Worm (Caenorhabditis elegans) whole organism, L3 larva: Measurements from ENCODE around the gene F45E10.2.

ENCODE experiments used
- R02D3.7 ChIP-seq: fragments of 150-350 bp; optimal IDR thresholded peaks from 2 replicates; lab custom pipeline; 2014; ENCODE audit warnings: missing biosample characterization, missing genetic modification characterization
- aly-2 ChIP-seq: fragments of 150-350 bp; optimal IDR thresholded peaks from 2 replicates; lab custom pipeline; 2014; ENCODE audit warnings: missing biosample characterization, missing genetic modification characterization
- ceh-16 ChIP-seq: sonication (generic microtip); optimal IDR thresholded peaks from 2 replicates; lab custom pipeline; 2017; ENCODE audit warnings: missing biosample characterization, missing genetic modification characterization
- ceh-28 ChIP-seq: fragments of 150-350 bp; optimal IDR thresholded peaks from 2 replicates; lab custom pipeline; 2014; ENCODE audit warnings: missing biosample characterization, missing genetic modification reagents, missing genetic modification characterization
- ceh-82 ChIP-seq: fragments of 150-350 bp; optimal IDR thresholded peaks from 2 replicates; lab custom pipeline; 2014; ENCODE audit warnings: missing biosample characterization, missing genetic modification characterization
- daf-12 ChIP-seq: fragments of 150-350 bp; optimal IDR thresholded peaks from 2 replicates; lab custom pipeline; 2014; ENCODE audit warnings: missing biosample characterization, missing genetic modification reagents, missing genetic modification characterization
- egl-27 ChIP-seq: sonication (generic microtip); optimal IDR thresholded peaks from 4 replicates; lab custom pipeline; 2017; ENCODE audit warnings: missing biosample characterization, missing genetic modification reagents, missing genetic modification characterization
- egl-5 ChIP-seq: fragments of 150-350 bp; optimal IDR thresholded peaks from 2 replicates; lab custom pipeline; 2017; ENCODE audit warnings: missing biosample characterization, missing genetic modification reagents, missing genetic modification characterization, inconsistent platforms
- elt-2 ChIP-seq: sonication (generic microtip); optimal IDR thresholded peaks from 2 replicates; lab custom pipeline; 2016; ENCODE audit warnings: missing genetic modification reagents, mild to moderate bottlenecking, missing genetic modification characterization, missing compliant biosample characterization
- elt-3 ChIP-seq, 3 experiments: fragments of 150-350 bp in 1 of 3; sonication (generic microtip) in 2 of 3; optimal IDR thresholded peaks; 2 replicates in 2 of 3; 4 replicates in 1 of 3; lab custom pipeline; 2014 to 2017; ENCODE audit warnings: missing biosample characterization in 3 of 3, missing genetic modification characterization in 3 of 3
- eor-1 ChIP-seq, 2 experiments: fragments of 150-350 bp; optimal IDR thresholded peaks; 2 replicates each; lab custom pipeline; 2014 to 2018; ENCODE audit warnings: missing biosample characterization in 2 of 2, missing genetic modification characterization in 2 of 2
- fkh-10 ChIP-seq: sonication (generic microtip); optimal IDR thresholded peaks from 2 replicates; lab custom pipeline; 2017; ENCODE audit warnings: missing biosample characterization, missing genetic modification reagents, missing genetic modification characterization
- fkh-2 ChIP-seq: fragments of 150-350 bp; optimal IDR thresholded peaks from 2 replicates; lab custom pipeline; 2014; ENCODE audit warnings: missing biosample characterization, missing genetic modification reagents, missing genetic modification characterization
- fos-1 ChIP-seq: fragments of 150-350 bp; optimal IDR thresholded peaks from 2 replicates; lab custom pipeline; 2014; ENCODE audit warnings: missing biosample characterization, missing genetic modification characterization
- hmg-11 ChIP-seq: sonication (generic microtip); optimal IDR thresholded peaks from 2 replicates; lab custom pipeline; 2016; ENCODE audit warnings: missing genetic modification characterization, missing compliant biosample characterization
- jun-1 ChIP-seq: fragments of 150-350 bp; optimal IDR thresholded peaks from 2 replicates; lab custom pipeline; 2014; ENCODE audit warnings: missing biosample characterization, missing genetic modification reagents, missing genetic modification characterization
- lin-15B ChIP-seq: fragments of 150-350 bp; optimal IDR thresholded peaks from 2 replicates; lab custom pipeline; 2014; ENCODE audit warnings: missing biosample characterization, missing genetic modification characterization
- lin-39 ChIP-seq: fragments of 150-350 bp; optimal IDR thresholded peaks from 2 replicates; lab custom pipeline; 2018; ENCODE audit warnings: missing biosample characterization, missing genetic modification reagents, missing genetic modification characterization
- lsy-12 ChIP-seq: sonication (generic microtip); optimal IDR thresholded peaks from 2 replicates; lab custom pipeline; 2016; ENCODE audit warnings: mild to moderate bottlenecking, missing genetic modification characterization, missing compliant biosample characterization
- mdl-1 ChIP-seq: fragments of 150-350 bp; optimal IDR thresholded peaks from 2 replicates; lab custom pipeline; 2014; ENCODE audit warnings: missing biosample characterization, missing genetic modification characterization
- mml-1 ChIP-seq: fragments of 150-350 bp; sonication (generic microtip); optimal IDR thresholded peaks from 3 replicates; lab custom pipeline; 2014; ENCODE audit warnings: missing biosample characterization, missing genetic modification characterization
- nfya-1 ChIP-seq: sonication (generic microtip); optimal IDR thresholded peaks from 2 replicates; lab custom pipeline; 2017; ENCODE audit warnings: missing genetic modification characterization, mild to moderate bottlenecking, missing compliant biosample characterization, antibody characterized with exemption, moderate library complexity; ENCODE audit not compliant: insufficient read depth
- nhr-12 ChIP-seq: fragments of 150-350 bp; optimal IDR thresholded peaks from 2 replicates; lab custom pipeline; 2014; ENCODE audit warnings: missing biosample characterization, missing genetic modification characterization
- nhr-23 ChIP-seq: fragments of 150-350 bp; optimal IDR thresholded peaks from 2 replicates; lab custom pipeline; 2014; ENCODE audit warnings: missing biosample characterization, missing genetic modification reagents, missing genetic modification characterization
- nhr-237 ChIP-seq: fragments of 150-350 bp; optimal IDR thresholded peaks from 2 replicates; lab custom pipeline; 2014; ENCODE audit warnings: missing biosample characterization, missing genetic modification characterization
- nhr-25 ChIP-seq: sonication (generic microtip); optimal IDR thresholded peaks from 2 replicates; lab custom pipeline; 2017; ENCODE audit warnings: missing biosample characterization, missing genetic modification characterization
- nhr-28 ChIP-seq: fragments of 150-350 bp; optimal IDR thresholded peaks from 2 replicates; lab custom pipeline; 2014; ENCODE audit warnings: missing biosample characterization, missing genetic modification characterization
- nhr-67 ChIP-seq: fragments of 150-350 bp; optimal IDR thresholded peaks from 2 replicates; lab custom pipeline; 2014; ENCODE audit warnings: missing biosample characterization, missing genetic modification characterization
- pha-4 ChIP-seq: fragments of 150-350 bp; optimal IDR thresholded peaks from 2 replicates; lab custom pipeline; 2014; ENCODE audit warnings: missing biosample characterization, missing genetic modification reagents, missing genetic modification characterization
- pqm-1 ChIP-seq: fragments of 150-350 bp; optimal IDR thresholded peaks from 2 replicates; lab custom pipeline; 2017; ENCODE audit warnings: missing biosample characterization, missing genetic modification characterization, inconsistent platforms
- snpc-4 ChIP-seq: fragments of 150-350 bp; optimal IDR thresholded peaks from 2 replicates; lab custom pipeline; 2014; ENCODE audit warnings: missing biosample characterization, missing genetic modification characterization
- tbx-2 ChIP-seq: sonication (generic microtip); optimal IDR thresholded peaks from 2 replicates; lab custom pipeline; 2016; ENCODE audit warnings: mild to moderate bottlenecking, missing genetic modification characterization, missing compliant biosample characterization
- unc-39 ChIP-seq: sonication (generic microtip); optimal IDR thresholded peaks from 4 replicates; lab custom pipeline; 2017; ENCODE audit warnings: missing biosample characterization, missing genetic modification characterization
- unc-62 ChIP-seq: fragments of 150-350 bp; sonication (generic microtip); optimal IDR thresholded peaks from 4 replicates; lab custom pipeline; 2014; ENCODE audit warnings: missing biosample characterization, missing genetic modification reagents, missing genetic modification characterization
- zag-1 ChIP-seq: fragments of 150-350 bp; optimal IDR thresholded peaks from 2 replicates; lab custom pipeline; 2014; ENCODE audit warnings: missing biosample characterization, missing genetic modification characterization
- ztf-11 ChIP-seq: fragments of 150-350 bp; optimal IDR thresholded peaks from 2 replicates; lab custom pipeline; 2014; ENCODE audit warnings: missing biosample characterization, missing genetic modification characterization
- ztf-4 ChIP-seq: fragments of 150-350 bp; optimal IDR thresholded peaks from 2 replicates; lab custom pipeline; 2014; ENCODE audit warnings: missing biosample characterization, missing genetic modification characterization

The F45E10.2 gene

DNA sequence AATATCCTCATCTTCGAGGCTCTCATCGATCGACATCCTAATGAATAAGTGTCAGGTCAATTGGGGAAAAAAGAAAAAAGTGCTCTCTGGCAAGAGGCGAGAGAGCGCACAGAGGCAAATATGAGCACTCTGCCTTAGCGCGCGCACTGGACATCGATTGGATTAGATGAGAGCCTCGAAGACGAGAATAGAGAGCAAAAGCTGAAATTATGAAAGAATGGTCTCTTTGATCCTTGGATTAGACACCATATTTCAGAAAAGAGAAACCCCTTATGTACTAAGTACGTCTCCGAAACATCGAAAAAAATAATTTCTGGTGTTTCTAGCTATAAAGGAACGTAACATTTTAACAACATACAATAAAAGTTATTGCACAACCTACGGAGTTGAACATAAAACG lies at the start of gene F45E10.2:
Gene F45E10.2 (minus strand): TSS at position 101 of the 400 bp plus-strand sequence.
- TF ChIP-seq jun-1 (no peak), unc-39 (tag; lab: Kevin White, UChicago) (no peak), fkh-10 (GFP tag; lab: Kevin White, UChicago) (no peak), ztf-11 (tag; lab: Kevin White, UChicago) (no peak), elt-2 (no peak), eor-1 (tag; optimal IDR thresholded peaks at IDR 0.05; lab: Kevin White, UChicago) (no peak), R02D3.7 (no peak), nhr-25 (tag; lab: Kevin White, UChicago) (no peak), nhr-12 (no peak), ceh-16 (tag; lab: Kevin White, UChicago) (no peak), mml-1 (tag; lab: Kevin White, UChicago) (no peak), nhr-237 (tag; lab: Kevin White, UChicago) (no peak), tbx-2 (tag; lab: Kevin White, UChicago) (no peak)

DNA sequence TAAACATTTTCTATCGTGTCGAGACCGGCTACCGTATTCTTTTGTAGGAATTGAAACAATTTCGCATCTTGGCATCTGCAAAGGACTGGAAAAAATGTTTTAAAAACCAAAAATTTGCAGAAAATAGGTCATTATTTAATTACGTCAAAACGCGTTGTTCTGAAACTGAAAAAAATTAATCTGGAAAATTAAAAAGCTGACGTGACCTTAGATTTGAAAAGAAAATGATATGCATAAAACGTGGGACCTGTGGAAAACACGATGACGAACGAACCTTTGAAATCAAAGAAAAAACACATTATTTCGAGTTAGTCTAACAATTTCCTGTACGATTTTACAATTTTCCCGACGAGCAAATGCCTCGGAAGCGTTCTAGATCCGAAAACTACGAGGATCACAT lies 49.0 kb upstream of the F45E10.2 start, which contains the start of gene C09H10.9:
Gene C09H10.9 (plus strand): TSS at position 301 of the 400 bp plus-strand sequence.
- TF ChIP-seq lin-39 (no peak), zag-1 (tag; lab: Kevin White, UChicago) (no peak), unc-62 (no peak), mml-1 (tag; lab: Kevin White, UChicago) (no peak), fos-1 (tag; lab: Kevin White, UChicago) (no peak), egl-27 (tag; lab: Kevin White, UChicago) (no peak), ztf-4 (tag; lab: Kevin White, UChicago) (no peak), nhr-237 (tag; lab: Kevin White, UChicago) (no peak), mdl-1 (tag; lab: Kevin White, UChicago) (no peak), elt-3 (tag; optimal IDR thresholded peaks at IDR 0.05; lab: Kevin White, UChicago) (no peak)

DNA sequence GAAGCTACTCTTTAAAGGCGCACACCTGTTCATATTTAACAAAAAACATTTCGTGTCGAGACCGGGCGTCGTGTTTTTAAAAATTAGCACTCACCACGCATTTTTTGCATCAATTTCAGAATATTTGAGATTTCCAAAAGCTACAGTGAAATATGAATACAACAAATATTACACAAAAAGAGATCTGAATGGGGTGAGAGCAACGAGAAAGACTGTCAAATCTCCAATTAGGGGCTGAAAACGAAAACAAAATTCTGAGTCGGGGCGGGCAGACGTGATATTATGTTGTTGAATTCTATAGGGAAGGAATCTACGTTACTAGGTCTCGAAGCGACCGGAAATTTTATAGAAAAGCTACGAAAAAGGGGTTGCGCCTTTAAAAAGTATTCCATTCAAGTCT lies 48.5 kb upstream of the F45E10.2 start, which contains the start of gene C09H10.5:
Gene C09H10.5 (minus strand): TSS at position 101 of the 400 bp plus-strand sequence.
- no peak for TF ChIP-seq fkh-2 (tag; lab: Kevin White, UChicago)
- no peak for TF ChIP-seq fos-1 (tag; lab: Kevin White, UChicago)
- TF ChIP-seq egl-27 (tag; lab: Kevin White, UChicago) = no peak
- TF ChIP-seq unc-62 = no peak
- no peak for TF ChIP-seq snpc-4 (tag; lab: Kevin White, UChicago)
- no peak for TF ChIP-seq ceh-82 (tag; lab: Kevin White, UChicago)
- no peak for TF ChIP-seq eor-1 (tag; optimal IDR thresholded peaks at IDR 0.05; lab: Kevin White, UChicago)
- TF ChIP-seq aly-2 (tag; lab: Kevin White, UChicago) = no peak
- TF ChIP-seq fkh-10 (GFP tag; lab: Kevin White, UChicago) = no peak
- TF ChIP-seq nhr-67 = no peak
- no peak for TF ChIP-seq daf-12 (tag; lab: Kevin White, UChicago)
- TF ChIP-seq, all 47 proteins: peak for 0

DNA sequence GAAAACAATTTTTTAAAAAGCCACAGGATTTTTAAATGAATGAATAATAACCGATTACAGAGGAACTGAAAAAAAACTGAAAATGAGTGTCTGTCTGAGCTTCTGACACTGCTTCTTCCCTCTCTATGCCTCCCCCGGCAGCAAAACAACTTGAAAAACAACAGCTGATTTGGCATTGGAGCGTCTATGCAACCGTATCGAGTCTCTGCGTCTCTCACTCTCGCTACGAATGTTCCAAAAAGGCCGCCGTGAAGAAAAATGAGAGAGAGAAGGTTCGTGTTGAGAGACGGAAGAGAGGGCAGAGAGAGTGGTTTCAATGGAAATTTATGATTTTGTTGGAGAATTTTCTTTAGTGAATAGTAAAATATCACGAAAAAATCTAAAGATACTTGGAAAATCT lies 47.9 kb upstream of the F45E10.2 start:
- TF ChIP-seq ceh-28 (tag; lab: Kevin White, UChicago) (no peak), nfya-1 (peak; percentile 76), unc-39 (tag; lab: Kevin White, UChicago) (no peak), nhr-67 (no peak), hmg-11 (tag; lab: Kevin White, UChicago) (peak; percentile 11), elt-2 (peak; percentile 48), tbx-2 (tag; lab: Kevin White, UChicago) (no peak), nhr-28 (no peak), nhr-25 (tag; lab: Kevin White, UChicago) (peak; percentile 83), lin-39 (peak; percentile 79), nhr-23 (tag; lab: Kevin White, UChicago) (peak; percentile 72), lsy-12 (tag; lab: Kevin White, UChicago) (no peak), egl-5 (tag; lab: Kevin White, UChicago) (peak; percentile 80), lin-15B (peak; percentile 82), snpc-4 (tag; lab: Kevin White, UChicago) (peak; percentile 49), pha-4 (tag; lab: Kevin White, UChicago) (peak; percentile 84), mml-1 (tag; lab: Kevin White, UChicago) (no peak), pqm-1 (tag; lab: Kevin White, UChicago) (peak; percentile 29)
